Fruit fly (Drosophila melanogaster): ENCODE measurements around the gene Taf12.

Taf12 gene

DNA sequence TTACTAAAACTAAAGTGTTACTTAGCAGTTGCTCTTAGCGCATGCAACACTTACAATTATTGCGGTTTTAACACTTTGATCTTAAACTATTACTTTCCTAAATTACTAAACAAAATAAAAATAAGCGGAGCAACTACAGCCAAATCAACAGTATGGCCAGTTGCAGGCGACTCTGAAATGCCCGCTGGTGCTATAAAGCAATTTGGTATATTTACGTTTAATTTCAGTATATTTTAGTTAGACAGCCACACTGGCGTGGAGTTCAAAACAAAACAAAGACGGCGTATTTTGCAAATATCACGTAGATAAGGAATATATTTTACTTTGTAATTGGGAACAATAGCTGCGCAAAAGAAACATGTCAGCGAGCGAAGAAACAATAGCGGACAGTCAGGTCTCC, at the start of gene Taf12, which contains the start of gene Ho:
Gene Taf12 (minus strand): TSS at position 178 of the 400 bp plus-strand sequence.
Gene Ho (plus strand): TSS at position 231 of the 400 bp plus-strand sequence.
- peak; percentile 46 for TF ChIP-seq CG17801 (GFP tag; optimal IDR thresholded peaks at IDR 0.05; ENCODE audit: partially characterized antibody)

DNA sequence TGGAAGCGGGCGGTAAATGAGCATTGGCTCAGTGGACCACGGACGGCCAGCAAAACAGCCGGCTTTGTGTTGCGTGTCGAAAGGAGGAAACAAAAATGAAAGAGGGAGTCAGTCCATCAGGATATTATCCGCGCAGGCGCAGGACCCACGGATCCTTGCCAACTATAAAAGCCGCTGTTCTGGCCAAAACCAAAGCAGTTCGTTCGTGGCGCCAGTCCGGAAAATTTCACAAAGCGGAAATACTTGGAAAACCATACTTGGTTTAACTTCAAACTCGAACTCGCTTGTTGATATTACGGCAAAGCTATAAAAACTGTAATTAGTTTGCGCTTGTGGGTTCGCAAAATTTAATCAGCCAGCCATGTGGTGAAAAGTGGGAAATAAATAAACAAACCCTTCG, 42.1 kb upstream of the Taf12 start, which contains the start of gene CG12594:
Gene CG12594 (plus strand): TSS at position 142 of the 400 bp plus-strand sequence.
- TF ChIP-seq CG17801 (GFP tag; optimal IDR thresholded peaks at IDR 0.05; ENCODE audit: partially characterized antibody) = no peak

DNA sequence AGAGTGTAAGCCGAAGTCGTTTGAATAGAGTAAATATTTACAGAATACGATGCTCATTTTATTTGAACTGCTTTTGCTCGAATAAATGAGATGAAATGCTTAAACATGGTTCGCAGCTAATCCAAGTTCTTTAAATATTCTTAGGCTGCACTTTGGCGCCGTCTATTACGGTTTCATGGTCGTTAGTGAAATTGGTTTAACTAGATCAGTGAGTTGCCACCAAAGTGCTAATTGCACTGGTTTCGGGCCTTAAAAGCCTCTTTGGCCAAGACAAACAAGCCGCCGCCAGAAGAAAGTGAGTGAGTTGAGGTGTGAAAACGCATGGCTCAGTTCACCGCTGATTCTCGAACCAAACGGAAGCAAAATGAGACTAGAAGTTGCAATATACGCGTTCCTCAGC, 31.9 kb upstream of the Taf12 start, which contains the start of gene CG14720:
Gene CG14720 (plus strand): TSS at position 301 of the 400 bp plus-strand sequence.
- TF ChIP-seq CG17801 (GFP tag; optimal IDR thresholded peaks at IDR 0.05; ENCODE audit: partially characterized antibody) = no peak

DNA sequence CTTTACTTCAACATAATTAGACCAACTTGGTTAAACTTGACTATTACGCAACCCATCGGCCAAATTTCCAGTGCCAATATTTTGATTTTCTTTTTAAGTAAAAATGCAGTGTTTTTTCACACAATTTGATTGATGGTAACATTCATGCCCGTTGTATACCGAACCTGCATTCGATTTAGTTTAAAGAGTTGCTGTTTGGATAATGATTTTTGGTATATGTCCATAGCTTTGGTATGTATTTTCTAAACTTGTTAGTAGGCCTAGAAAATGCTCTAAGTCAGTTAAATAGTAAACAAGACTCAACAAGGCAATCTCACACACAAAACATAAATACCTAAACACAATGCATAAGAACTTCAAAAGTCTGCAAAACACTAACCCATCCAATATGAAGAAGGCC, 24.2 kb upstream of the Taf12 start, which contains the start of gene I-t:
Gene I-t (plus strand): TSS at position 301 of the 400 bp plus-strand sequence.
- TF ChIP-seq CG17801 (GFP tag; optimal IDR thresholded peaks at IDR 0.05; ENCODE audit: partially characterized antibody) = no peak

DNA sequence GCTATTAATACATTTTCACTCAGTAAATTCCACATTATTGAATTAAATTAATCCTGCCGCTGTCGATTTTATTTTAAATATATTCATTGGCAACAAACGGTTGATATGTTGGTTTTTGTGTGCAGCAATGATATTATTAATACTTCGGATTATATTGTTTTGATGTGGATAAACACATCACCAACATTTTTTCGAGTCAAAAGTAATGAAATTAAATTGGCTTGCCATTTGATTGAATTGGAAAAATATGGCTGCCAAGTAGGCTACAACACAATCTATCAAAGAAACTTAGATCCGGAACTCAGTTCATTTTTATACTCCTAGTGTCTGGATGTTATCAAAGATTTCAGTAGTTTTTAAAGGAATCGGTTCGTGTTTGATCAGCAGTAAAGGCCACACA, 20.8 kb upstream of the Taf12 start, which contains the start of gene CG14718:
Gene CG14718 (plus strand): TSS at position 301 of the 400 bp plus-strand sequence.
- TF ChIP-seq CG17801 (GFP tag; optimal IDR thresholded peaks at IDR 0.05; ENCODE audit: partially characterized antibody) = no peak

DNA sequence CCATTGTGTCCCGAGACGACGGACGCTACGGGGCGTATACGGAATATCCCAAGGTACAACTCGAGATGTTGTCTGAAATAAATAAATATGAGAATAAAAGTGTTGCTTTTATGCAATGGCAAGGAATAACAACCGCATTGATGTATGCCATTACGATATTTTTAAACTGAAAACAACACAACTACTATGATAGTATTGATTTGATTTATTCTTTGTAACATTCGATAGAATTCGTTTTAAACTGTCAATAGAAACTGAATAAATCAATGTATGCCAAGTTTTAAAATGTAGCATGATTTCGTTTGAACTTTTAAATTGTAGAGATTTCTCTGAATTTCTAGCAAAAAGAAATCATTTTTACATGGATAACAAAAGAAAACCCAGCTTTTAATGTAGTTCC, 16.7 kb upstream of the Taf12 start, which contains the start of gene CG14717:
Gene CG14717 (plus strand): TSS at position 301 of the 400 bp plus-strand sequence.
- no peak for TF ChIP-seq CG17801 (GFP tag; optimal IDR thresholded peaks at IDR 0.05; ENCODE audit: partially characterized antibody)

DNA sequence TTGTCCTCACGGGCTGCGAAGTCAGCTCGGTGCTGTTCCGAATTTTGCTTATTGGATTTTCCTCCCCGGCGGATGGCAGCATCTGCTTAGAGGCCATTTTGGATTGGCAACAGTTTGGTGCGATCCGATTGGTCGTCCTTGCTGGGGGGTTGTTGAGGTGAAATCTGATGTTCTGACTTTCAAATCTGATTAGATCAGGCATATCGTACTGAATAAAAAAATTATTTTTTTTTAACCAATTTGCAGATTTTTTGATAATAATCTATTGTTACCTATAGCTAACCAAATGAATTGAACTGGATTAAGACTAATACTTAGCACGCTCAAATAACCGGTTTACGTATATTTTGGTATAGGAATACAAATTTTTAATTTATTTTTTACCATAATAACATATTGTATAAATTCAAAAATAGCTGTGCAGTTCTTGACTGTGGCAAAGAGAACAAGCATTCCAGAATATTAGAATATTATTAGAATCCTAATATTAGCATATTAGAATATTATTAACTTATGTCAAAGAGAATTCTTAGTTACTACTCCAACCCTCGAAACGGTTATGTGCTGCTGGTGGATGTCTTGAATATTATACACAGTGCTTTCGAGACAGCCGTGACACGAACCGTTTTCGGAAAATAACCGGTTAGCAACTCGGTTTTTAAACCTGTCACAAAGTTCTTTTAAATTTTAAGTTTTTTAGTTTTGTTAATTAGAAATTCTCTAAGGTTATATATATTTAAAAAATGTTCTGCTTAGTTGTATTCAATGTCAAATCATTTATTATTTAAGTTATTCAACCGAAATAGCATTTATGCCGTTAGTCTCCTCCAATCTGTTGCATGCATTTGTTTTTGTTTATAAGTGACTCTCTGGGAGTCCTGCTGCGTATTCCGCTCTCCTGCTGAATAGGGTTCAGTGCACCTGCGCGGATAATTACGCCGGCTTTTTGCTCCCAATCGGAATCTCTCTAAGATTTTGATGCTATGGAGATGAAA, 15.1 kb upstream of the Taf12 start, which contains the start of gene Fer3:
Gene Fer3 (minus strand): TSS at position 1 of the 995 bp plus-strand sequence.
- no peak for TF ChIP-seq CG17801 (GFP tag; optimal IDR thresholded peaks at IDR 0.05; ENCODE audit: partially characterized antibody)

DNA sequence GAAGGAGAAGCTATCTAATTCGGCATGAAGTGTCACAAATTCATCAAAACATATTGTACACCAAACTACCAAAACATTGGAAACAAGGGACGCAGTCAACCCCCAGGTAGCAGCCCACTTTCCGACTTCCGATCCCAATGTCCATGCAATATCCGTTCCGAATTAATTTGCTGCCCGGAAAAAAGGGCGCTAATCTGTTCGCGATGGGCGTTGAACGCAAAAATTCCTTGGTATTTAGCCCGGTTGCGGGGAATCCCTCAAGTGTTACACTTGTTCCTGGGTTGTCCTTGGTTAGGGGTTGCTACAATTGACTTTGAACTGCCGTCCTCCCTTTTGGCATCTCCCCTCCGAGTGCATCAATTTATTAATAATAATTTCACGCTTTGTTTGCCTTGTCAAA, 13.0 kb upstream of the Taf12 start:
- no peak for TF ChIP-seq CG17801 (GFP tag; optimal IDR thresholded peaks at IDR 0.05; ENCODE audit: partially characterized antibody)

DNA sequence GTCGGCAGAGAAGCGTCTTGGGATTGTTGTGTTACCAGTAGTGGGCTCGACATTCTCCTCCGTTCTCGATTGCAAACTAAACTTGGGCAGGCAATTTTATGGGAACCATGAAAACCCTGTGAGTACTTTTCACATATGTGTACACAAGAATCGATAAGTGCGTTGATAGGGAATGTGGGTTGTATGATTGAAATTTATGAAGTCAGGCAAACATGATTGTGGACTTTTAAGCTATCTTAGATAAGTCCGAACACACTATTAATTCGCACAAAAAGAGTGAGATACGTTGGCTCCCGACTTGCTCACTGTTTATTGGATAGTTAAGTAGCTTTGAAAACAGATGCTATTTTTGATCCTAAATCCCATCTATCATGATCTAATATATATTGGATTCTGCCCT, 12.3 kb upstream of the Taf12 start, which contains the start of gene CG18765:
Gene CG18765 (minus strand): TSS at position 53 of the 400 bp plus-strand sequence.
- no peak for TF ChIP-seq CG17801 (GFP tag; optimal IDR thresholded peaks at IDR 0.05; ENCODE audit: partially characterized antibody)

DNA sequence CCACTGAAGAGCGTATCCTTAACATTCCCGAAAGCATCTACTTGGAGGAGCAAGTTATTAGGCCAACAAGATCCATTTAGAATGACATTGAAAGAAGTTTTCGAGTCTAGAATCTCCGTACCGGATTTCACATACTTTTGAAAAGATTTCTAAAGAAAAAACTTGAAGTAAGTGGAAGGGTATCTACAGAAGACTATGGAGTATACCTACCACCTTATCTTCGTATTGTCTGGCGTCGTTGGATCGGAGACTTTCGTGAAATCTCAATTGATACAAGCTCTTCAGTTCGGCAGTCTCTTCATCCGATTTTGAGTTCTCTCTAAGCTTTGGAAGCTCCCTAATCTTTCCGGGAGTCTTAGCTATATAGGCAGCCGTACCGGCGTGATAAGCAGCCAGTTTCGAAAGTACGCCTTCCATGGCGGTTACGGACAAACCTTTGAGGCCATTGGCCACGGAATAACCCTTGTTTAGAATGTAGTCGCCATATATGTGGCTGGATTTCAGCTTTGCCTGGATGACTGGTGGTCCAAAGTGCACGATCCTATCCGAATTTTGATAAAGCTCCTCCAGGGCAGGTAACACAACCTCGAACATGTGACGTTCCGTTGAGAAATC, 11.5 kb upstream of the Taf12 start:
- TF ChIP-seq CG17801 (GFP tag; optimal IDR thresholded peaks at IDR 0.05; ENCODE audit: partially characterized antibody) = no peak

DNA sequence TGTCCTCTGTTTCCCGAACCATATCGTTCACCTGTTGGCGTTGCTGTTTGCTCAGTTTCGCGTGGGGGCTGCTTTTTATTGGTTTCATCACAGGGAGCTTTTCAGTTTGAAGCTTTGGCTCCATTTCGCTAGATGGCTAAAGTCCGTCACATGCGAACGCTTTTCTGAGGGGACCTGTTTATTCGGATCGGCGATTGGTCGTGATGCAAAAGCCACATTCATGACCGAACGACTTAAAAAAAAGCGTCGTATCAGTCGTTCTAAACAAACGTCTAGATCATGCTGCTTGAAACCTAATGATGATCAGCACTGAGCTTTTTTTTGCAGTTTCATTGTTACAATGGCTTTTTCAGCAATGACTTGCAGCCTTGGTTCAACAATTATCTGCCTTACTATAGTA, 10.4 kb upstream of the Taf12 start, which contains the start of gene CG6908:
Gene CG6908 (minus strand): TSS at position 152 of the 400 bp plus-strand sequence.
- TF ChIP-seq CG17801 (GFP tag; optimal IDR thresholded peaks at IDR 0.05; ENCODE audit: partially characterized antibody) = no peak

DNA sequence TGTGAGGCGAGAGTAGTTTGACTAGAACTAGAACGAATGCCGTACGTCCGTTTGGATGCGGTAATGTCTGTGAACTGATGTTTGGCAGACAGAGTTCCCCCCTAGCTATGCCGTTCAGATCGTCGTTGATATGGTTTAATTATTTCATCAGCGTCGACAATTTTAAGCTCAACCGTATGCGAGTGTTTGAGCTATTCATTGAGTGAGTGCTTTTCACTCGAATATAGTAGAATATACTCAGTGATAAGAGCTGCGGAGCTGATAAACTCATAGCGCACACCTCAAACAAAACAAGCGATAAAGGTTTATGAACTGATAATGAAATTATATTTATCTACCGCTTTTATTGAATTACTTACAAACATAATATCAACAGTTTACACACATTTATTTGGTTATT, 8.6 kb upstream of the Taf12 start, which contains the start of gene CG6834:
Gene CG6834 (minus strand): TSS at position 79 of the 400 bp plus-strand sequence.
- TF ChIP-seq CG17801 (GFP tag; optimal IDR thresholded peaks at IDR 0.05; ENCODE audit: partially characterized antibody) = peak; percentile 36

DNA sequence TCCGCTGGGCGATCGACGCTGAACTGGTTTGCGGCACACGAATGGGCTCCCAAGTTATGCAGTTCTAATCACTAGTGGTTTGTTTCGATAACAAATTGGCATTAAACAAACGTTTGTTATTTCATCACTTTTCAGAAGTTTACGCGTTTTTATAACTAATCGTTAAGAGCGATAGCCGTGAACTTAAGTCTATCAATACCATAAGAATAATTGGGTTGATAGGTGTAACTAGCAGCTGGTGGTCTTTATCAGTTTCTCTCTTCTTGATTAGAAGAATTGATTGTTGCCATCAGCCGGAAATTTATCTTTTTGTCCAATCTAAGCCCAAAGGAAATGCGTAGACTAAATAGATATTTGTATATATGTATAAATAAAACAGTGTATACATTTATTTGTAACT, 4.8 kb upstream of the Taf12 start, which contains the start of gene CG6830:
Gene CG6830 (minus strand): TSS at position 27 of the 400 bp plus-strand sequence.
- TF ChIP-seq CG17801 (GFP tag; optimal IDR thresholded peaks at IDR 0.05; ENCODE audit: partially characterized antibody) = no peak

DNA sequence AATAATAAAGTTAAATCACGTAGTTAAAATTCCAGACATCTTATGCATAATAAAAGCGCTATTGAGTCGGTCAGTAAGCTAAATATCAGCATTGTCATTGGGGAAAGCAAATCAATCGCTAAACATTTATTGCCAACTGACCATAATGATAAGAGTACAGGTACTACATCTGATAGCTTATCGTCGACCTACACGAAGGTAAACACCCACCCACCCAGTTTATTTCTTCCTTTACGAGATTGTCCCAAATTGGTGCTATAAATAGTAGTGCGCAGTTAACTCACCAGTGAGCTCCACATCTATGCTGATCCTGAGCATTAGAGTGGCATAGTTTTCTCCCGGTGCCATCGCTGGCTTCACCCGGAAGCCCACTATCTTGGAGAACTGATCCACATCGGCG, 4.2 kb upstream of the Taf12 start:
- TF ChIP-seq CG17801 (GFP tag; optimal IDR thresholded peaks at IDR 0.05; ENCODE audit: partially characterized antibody) = no peak

DNA sequence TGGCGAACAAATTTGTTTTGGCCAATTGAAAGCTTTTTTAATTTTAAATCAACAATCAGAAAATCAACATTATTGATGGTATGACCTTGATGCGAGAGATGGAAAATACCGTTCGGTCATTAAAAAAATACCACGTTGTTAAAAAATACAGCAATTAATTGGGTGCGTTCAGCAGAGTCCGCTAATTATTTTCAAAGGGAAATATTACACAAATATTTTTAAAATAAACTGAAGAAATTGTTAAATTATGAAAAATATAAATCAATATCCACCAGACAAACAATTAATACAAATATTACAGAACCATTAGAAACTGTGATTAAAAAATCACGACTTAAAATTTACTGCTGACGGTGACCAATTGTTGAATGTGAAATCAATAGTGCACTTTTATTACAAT, 1.5 kb downstream of the Taf12 start, which contains the start of gene CG18476:
Gene CG18476 (minus strand): TSS at position 101 of the 400 bp plus-strand sequence.
- TF ChIP-seq CG17801 (GFP tag; optimal IDR thresholded peaks at IDR 0.05; ENCODE audit: partially characterized antibody) = peak; percentile 97
